Worm (Caenorhabditis elegans): ENCODE data around the gene ndx-2.
A peak's percentile ranks its signal among the peaks of the same experiment; 100 is the strongest.
"Not testable (repeated sequence)": the region's sequence is repeated elsewhere in the genome, so short reads cannot be mapped to it uniquely, and the experiment has no call there.

The ndx-2 gene

ce11 chrV:2639035-2639434 lies 25.8 kb downstream of the ndx-2 start, which contains the start of gene W02H5.2:
Gene W02H5.2 (plus strand): TSS chrV:2639335.
- TF ChIP-seq him-1 (tag; optimal IDR thresholded peaks at IDR 0.05), result no peak
- no peak for TF ChIP-seq W03F9.2 (tag; optimal IDR thresholded peaks at IDR 0.05)
- no peak for TF ChIP-seq dao-5 (tag; optimal IDR thresholded peaks at IDR 0.05)

ce11 chrV:2638545-2638944 lies 26.3 kb downstream of the ndx-2 start, which contains the start of gene W02H5.19:
Gene W02H5.19 (plus strand): TSS chrV:2638890.
- TF ChIP-seq W03F9.2 (tag; optimal IDR thresholded peaks at IDR 0.05), result peak; percentile 82
- TF ChIP-seq him-1 (tag; optimal IDR thresholded peaks at IDR 0.05), result peak; percentile 28
- no peak for TF ChIP-seq dao-5 (tag; optimal IDR thresholded peaks at IDR 0.05)

- not testable (repeated sequence) for TF ChIP-seq W03F9.2, him-1, dao-5 (tag; optimal IDR thresholded peaks at IDR 0.05)
Measured at ce11 chrV:2625360-2625759, 39.4 kb downstream of the ndx-2 start, which contains the start of gene sknr-1. Gene sknr-1 (minus strand): TSS chrV:2625460.

DNA sequence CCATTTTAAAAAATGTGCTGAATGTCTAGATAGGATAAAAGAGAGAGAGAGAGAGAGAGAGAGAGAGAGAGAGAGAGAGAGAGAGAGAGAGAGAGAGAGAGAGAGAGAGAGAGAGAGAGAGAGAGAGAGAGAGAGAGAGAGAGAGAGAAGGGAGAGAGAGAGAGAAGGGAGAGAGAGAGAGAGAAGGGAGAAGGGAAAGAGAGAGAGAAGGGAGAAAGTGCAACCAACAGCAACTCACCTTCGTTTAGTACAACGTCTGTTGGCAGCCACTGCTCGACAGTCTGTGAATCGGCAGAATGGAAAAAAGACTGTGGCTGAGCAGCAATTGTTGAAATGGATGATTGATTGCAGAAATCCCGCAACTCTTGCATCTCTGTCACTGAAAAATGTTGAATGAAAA lies 41.0 kb downstream of the ndx-2 start:
- TF ChIP-seq dao-5 (tag; optimal IDR thresholded peaks at IDR 0.05) (no peak), W03F9.2 (tag; optimal IDR thresholded peaks at IDR 0.05) (no peak), him-1 (tag; optimal IDR thresholded peaks at IDR 0.05) (no peak)

ce11 chrV:2621879-2622278 lies 42.9 kb downstream of the ndx-2 start, which contains the start of gene srh-271:
Gene srh-271 (minus strand): TSS chrV:2621979.
- TF ChIP-seq W03F9.2 (tag; optimal IDR thresholded peaks at IDR 0.05), result no peak

ce11 chrV:2617499-2617898 lies 47.3 kb downstream of the ndx-2 start:
- no peak for TF ChIP-seq W03F9.2 (tag; optimal IDR thresholded peaks at IDR 0.05)
- no peak for TF ChIP-seq dao-5 (tag; optimal IDR thresholded peaks at IDR 0.05)
- TF ChIP-seq him-1 (tag; optimal IDR thresholded peaks at IDR 0.05), result no peak

DNA sequence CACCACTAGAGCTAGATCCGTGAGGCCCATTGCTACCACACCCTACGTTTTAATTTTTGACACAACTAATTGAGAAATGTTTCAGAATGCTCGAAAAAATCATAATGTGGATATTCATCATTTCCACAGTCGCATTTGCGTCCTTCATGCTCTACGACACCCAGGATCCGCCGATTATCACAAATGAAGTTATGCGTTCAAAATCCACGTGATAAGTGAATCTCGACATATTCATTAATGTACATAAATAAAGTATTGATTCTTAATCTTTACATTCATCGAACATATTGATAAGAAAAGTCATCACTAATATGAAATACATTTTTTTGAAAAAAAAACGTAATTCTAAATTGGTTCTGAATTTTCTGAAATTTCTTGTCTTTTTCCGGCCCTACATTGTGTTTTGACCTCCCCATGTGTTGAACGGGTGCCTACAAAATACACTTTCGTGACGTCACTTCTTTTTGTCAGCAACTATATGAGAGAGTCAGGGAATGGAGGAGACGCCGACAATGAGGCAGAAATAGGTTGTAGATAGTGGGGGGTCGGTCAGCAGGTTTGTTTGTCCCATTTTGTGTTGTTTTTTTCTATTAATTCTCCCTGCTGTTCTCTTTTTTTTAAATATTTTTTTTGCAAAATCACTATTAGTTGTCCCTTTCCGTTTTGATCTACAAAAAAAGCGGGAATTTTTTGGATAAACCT lies 49.7 kb downstream of the ndx-2 start, which contains the start of gene F53E10.1:
Gene F53E10.1, plus strand, starts transcription at position 325 of the 702 bp plus-strand sequence.
- no peak for TF ChIP-seq dao-5 (tag; optimal IDR thresholded peaks at IDR 0.05)
- TF ChIP-seq W03F9.2 (tag; optimal IDR thresholded peaks at IDR 0.05), result peak; percentile 20
